Worm (Caenorhabditis elegans) whole organism, L2 larva: ENCODE results near the gene clec-52.

Experiments
- ama-1 ChIP-seq: fragments of 150-350 bp; optimal IDR thresholded peaks from 2 replicates; lab custom pipeline; 2018; ENCODE audit warnings: inconsistent platforms
- lin-11 ChIP-seq: fragments of 150-350 bp; sonication (generic microtip); optimal IDR thresholded peaks from 2 replicates; lab custom pipeline; 2014; ENCODE audit warnings: missing biosample characterization, missing genetic modification characterization, inconsistent platforms, mixed read lengths
- nhr-25 ChIP-seq: fragments of 150-350 bp; sonication (generic microtip); optimal IDR thresholded peaks from 3 replicates; lab custom pipeline; 2014; ENCODE audit warnings: missing biosample characterization, missing genetic modification characterization
- unc-55 ChIP-seq: fragments of 150-350 bp; sonication (generic microtip); optimal IDR thresholded peaks from 3 replicates; lab custom pipeline; 2014; ENCODE audit warnings: missing biosample characterization, missing genetic modification reagents, missing genetic modification characterization

- no peak for TF ChIP-seq unc-55 (GFP tag; lab: Kevin White, UChicago)
- TF ChIP-seq ama-1 (lab: Kevin White, UChicago), result no peak
- TF ChIP-seq lin-11 (tag; lab: Kevin White, UChicago), result no peak
- TF ChIP-seq nhr-25, result no peak
Observed at ce11 chrIV:8159995-8160394, 8.6 kb downstream of the clec-52 start.
